Worm (Caenorhabditis elegans): ENCODE results near the gene lit-1.

ce11 chrIII:13732665-13733064 lies 30.9 kb downstream of the lit-1 start:
- TF ChIP-seq attf-5 (GFP tag; optimal IDR thresholded peaks at IDR 0.05) = no peak
- no peak for TF ChIP-seq ama-1 (optimal IDR thresholded peaks at IDR 0.05)
- TF ChIP-seq ama-1 (GFP tag; optimal IDR thresholded peaks at IDR 0.05) = no peak
- no peak for TF ChIP-seq B0019.2 (GFP tag; conservative IDR thresholded peaks at IDR 0.05)
- no peak for TF ChIP-seq cebp-1 (GFP tag; IDR thresholded peaks at IDR 0.05)
- TF ChIP-seq cebp-1 (tag; optimal IDR thresholded peaks at IDR 0.05) = no peak
- no peak for TF ChIP-seq Y67H2A.10 (GFP tag; conservative IDR thresholded peaks at IDR 0.05)
- no peak for TF ChIP-seq dpl-1 (GFP tag; optimal IDR thresholded peaks at IDR 0.05)
- TF ChIP-seq lin-35 (GFP tag; optimal IDR thresholded peaks at IDR 0.05) = no peak
- no peak for TF ChIP-seq unc-62 (GFP tag; optimal IDR thresholded peaks at IDR 0.05)
- TF ChIP-seq T26A5.8 (tag; optimal IDR thresholded peaks at IDR 0.05) = no peak
- no peak for TF ChIP-seq die-1 (tag; optimal IDR thresholded peaks at IDR 0.05)
- no peak for TF ChIP-seq madf-6 (GFP tag; IDR thresholded peaks at IDR 0.05)
